Worm (Caenorhabditis elegans) whole organism, L4/young adult: ENCODE data around the gene ebax-1.

ENCODE experiments used
- W03F9.2 ChIP-seq: fragments of 150-350 bp; optimal IDR thresholded peaks from 2 replicates; lab custom pipeline; 2014; ENCODE audit warnings: missing biosample characterization, missing genetic modification characterization
- dao-5 ChIP-seq: sonication (generic microtip); optimal IDR thresholded peaks from 2 replicates; lab custom pipeline; 2016; ENCODE audit warnings: missing genotype, missing genetic modification characterization, moderate library complexity, missing compliant biosample characterization
- him-1 ChIP-seq: sonication (generic microtip); optimal IDR thresholded peaks from 2 replicates; lab custom pipeline; 2016; ENCODE audit warnings: missing genotype, missing genetic modification reagents, missing genetic modification characterization, missing compliant biosample characterization

The ebax-1 gene

ce11 chrIV:10286655-10287054, at the start of gene ebax-1:
ebax-1 (plus strand) TSS chrIV:10286955.
- TF ChIP-seq W03F9.2 (tag; lab: Kevin White, UChicago) = no peak
- no peak for TF ChIP-seq dao-5 (tag; lab: Kevin White, UChicago)
- no peak for TF ChIP-seq him-1 (tag; lab: Kevin White, UChicago)

- TF ChIP-seq him-1 (tag; lab: Kevin White, UChicago) (no peak), dao-5 (tag; lab: Kevin White, UChicago) (no peak)
Measured at ce11 chrIV:10239045-10239444, 47.7 kb upstream of the ebax-1 start, which contains the start of gene ech-8. ech-8 (minus strand) TSS chrIV:10239176.

ce11 chrIV:10241659-10242058, 45.1 kb upstream of the ebax-1 start, which contains the start of gene lipl-7:
lipl-7 (minus strand) TSS chrIV:10241823.
- no peak for TF ChIP-seq W03F9.2 (tag; lab: Kevin White, UChicago)
- no peak for TF ChIP-seq dao-5 (tag; lab: Kevin White, UChicago)
- TF ChIP-seq him-1 (tag; lab: Kevin White, UChicago) = no peak

ce11 chrIV:10242458-10243123, 44.2 kb upstream of the ebax-1 start:
- no peak for TF ChIP-seq W03F9.2 (tag; lab: Kevin White, UChicago)

- TF ChIP-seq dao-5 (tag; lab: Kevin White, UChicago) (no peak), him-1 (tag; lab: Kevin White, UChicago) (no peak), W03F9.2 (tag; lab: Kevin White, UChicago) (no peak)
Measured at ce11 chrIV:10243276-10243675, 43.5 kb upstream of the ebax-1 start, which contains the start of gene tkt-1. tkt-1 (plus strand) TSS chrIV:10243612.

ce11 chrIV:10245666-10246210, 41.0 kb upstream of the ebax-1 start, which contains the start of gene F01G10.10:
F01G10.10 (plus strand) TSS chrIV:10246160.
- TF ChIP-seq W03F9.2 (tag; lab: Kevin White, UChicago) = no peak
- TF ChIP-seq dao-5 (tag; lab: Kevin White, UChicago) = no peak
- no peak for TF ChIP-seq him-1 (tag; lab: Kevin White, UChicago)

- TF ChIP-seq W03F9.2 (tag; lab: Kevin White, UChicago) = no peak
- TF ChIP-seq him-1 (tag; lab: Kevin White, UChicago) = no peak
- no peak for TF ChIP-seq dao-5 (tag; lab: Kevin White, UChicago)
Measured at ce11 chrIV:10250577-10251075, 36.1 kb upstream of the ebax-1 start, which contains the start of gene daf-14. daf-14 (plus strand) TSS chrIV:10250627.

ce11 chrIV:10251261-10251660, 35.5 kb upstream of the ebax-1 start:
- TF ChIP-seq him-1 (tag; lab: Kevin White, UChicago) (no peak), dao-5 (tag; lab: Kevin White, UChicago) (no peak), W03F9.2 (tag; lab: Kevin White, UChicago) (no peak)

- TF ChIP-seq dao-5 (tag; lab: Kevin White, UChicago) = no peak
Measured at ce11 chrIV:10251764-10252163, 35.0 kb upstream of the ebax-1 start.

- TF ChIP-seq him-1 (tag; lab: Kevin White, UChicago) (peak; percentile 83), dao-5 (tag; lab: Kevin White, UChicago) (no peak), W03F9.2 (tag; lab: Kevin White, UChicago) (peak; percentile 69)
Measured at ce11 chrIV:10252350-10252792, 34.4 kb upstream of the ebax-1 start.

- TF ChIP-seq dao-5 (tag; lab: Kevin White, UChicago) (no peak), him-1 (tag; lab: Kevin White, UChicago) (no peak), W03F9.2 (tag; lab: Kevin White, UChicago) (no peak)
Measured at ce11 chrIV:10252886-10253639, 33.7 kb upstream of the ebax-1 start.

ce11 chrIV:10259557-10259956, 27.2 kb upstream of the ebax-1 start, which contains the start of gene F01G10.9:
F01G10.9 (minus strand) TSS chrIV:10259657.
- no peak for TF ChIP-seq W03F9.2 (tag; lab: Kevin White, UChicago)
- TF ChIP-seq him-1 (tag; lab: Kevin White, UChicago) = no peak
- TF ChIP-seq dao-5 (tag; lab: Kevin White, UChicago) = no peak

- TF ChIP-seq W03F9.2 (tag; lab: Kevin White, UChicago) (no peak), him-1 (tag; lab: Kevin White, UChicago) (no peak), dao-5 (tag; lab: Kevin White, UChicago) (no peak)
Measured at ce11 chrIV:10261061-10261460, 25.7 kb upstream of the ebax-1 start.
